Worm (Caenorhabditis elegans): Measurements from ENCODE around the gene zip-8.

DNA sequence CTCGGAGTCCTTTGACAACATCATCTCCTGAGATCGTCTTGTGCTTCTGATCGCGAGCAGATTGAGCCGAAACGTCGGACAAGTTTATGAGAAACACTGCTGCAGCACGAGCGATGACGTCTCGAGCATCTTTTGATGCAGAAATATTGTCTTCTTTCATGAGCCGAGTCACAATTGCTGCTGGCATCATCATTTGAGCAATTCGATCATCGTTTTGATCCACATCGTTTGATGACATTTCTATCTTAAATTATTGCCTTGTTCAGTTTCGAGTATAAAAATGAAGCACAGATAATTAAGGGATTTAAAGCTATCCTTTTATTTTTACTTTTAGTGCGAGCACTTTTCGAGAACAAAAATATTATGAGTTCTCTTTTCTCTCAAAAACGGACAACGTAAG lies 16.1 kb upstream of the zip-8 start, which contains the start of gene T26A5.8:
- TF ChIP-seq pha-4 (tag; optimal IDR thresholded peaks at IDR 0.05) (no peak), lsy-2 (tag; optimal IDR thresholded peaks at IDR 0.05) (no peak), mab-5 (tag; optimal IDR thresholded peaks at IDR 0.05) (no peak), unc-62 (GFP tag; optimal IDR thresholded peaks at IDR 0.05) (no peak), bed-3 (GFP tag; optimal IDR thresholded peaks at IDR 0.05) (no peak), sem-2 (GFP tag; optimal IDR thresholded peaks at IDR 0.05) (no peak), snpc-4 (tag; optimal IDR thresholded peaks at IDR 0.05) (no peak), elt-1 (tag; optimal IDR thresholded peaks at IDR 0.05; ENCODE audit: borderline replicate concordance, insufficient read depth) (no peak), cnd-1 (tag; optimal IDR thresholded peaks at IDR 0.05) (no peak), mep-1 (tag; optimal IDR thresholded peaks at IDR 0.05) (no peak), ces-1 (GFP tag; optimal IDR thresholded peaks at IDR 0.05) (no peak), ceh-83 (GFP tag; optimal IDR thresholded peaks at IDR 0.05) (no peak)

All from whole organism, mixed stage, embryonic.